Worm (Caenorhabditis elegans) whole organism, young adult: ENCODE results near the gene math-28.

ENCODE experiments used
- F33H1.4 ChIP-seq: fragments of 200-800 bp; sonication (Bioruptor generic); IDR thresholded peaks from 2 replicates; pipeline ENCODE4 v1.3.6; 2022; ENCODE audit warnings: missing genetic modification reagents, missing genetic modification characterization, missing compliant biosample characterization
- die-1 ChIP-seq: sonication (generic microtip); optimal IDR thresholded peaks from 2 replicates; lab custom pipeline; 2016; ENCODE audit warnings: missing genotype, mild to moderate bottlenecking, missing genetic modification characterization, missing compliant biosample characterization
- snpc-1.1 ChIP-seq: sonication (generic microtip); optimal IDR thresholded peaks from 2 replicates; lab custom pipeline; 2017; ENCODE audit warnings: missing genetic modification characterization, mild to moderate bottlenecking, missing compliant biosample characterization, antibody characterized with exemption, moderate library complexity, missing genotype, missing genetic modification reagents; ENCODE audit not compliant: insufficient read depth
- unc-62 ChIP-seq: fragments of 150-350 bp; optimal IDR thresholded peaks from 2 replicates; lab custom pipeline; 2014; ENCODE audit warnings: missing biosample characterization, missing genetic modification reagents, missing genetic modification characterization
- ztf-25 ChIP-seq: fragments of 200-800 bp; sonication (Bioruptor generic); IDR thresholded peaks from 2 replicates; pipeline ENCODE4 v1.3.6; 2022; ENCODE audit warnings: missing genetic modification reagents, missing genetic modification characterization, missing compliant biosample characterization

DNA sequence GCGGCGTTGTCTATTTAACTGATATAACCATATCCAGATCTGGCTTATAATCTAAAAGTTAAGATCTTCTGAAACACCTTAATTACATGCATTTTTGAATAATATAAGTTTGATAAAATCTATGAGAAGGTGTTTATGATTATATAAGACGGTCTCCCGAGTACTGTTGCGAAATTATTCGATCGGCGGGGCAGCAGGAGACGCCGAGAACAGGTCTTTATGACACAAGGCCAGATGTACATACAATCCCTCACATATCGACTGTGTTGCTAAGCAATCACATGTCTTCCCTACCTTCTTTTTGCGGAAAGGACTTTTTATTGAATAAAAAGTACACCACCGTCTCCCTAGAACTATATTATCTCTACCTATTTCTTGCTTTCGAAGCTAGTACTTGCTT is 6.6 kb upstream of the math-28 start, which contains the start of gene fbxb-53:
- TF ChIP-seq unc-62 (GFP tag; lab: Kevin White, UChicago), result no peak
- no peak for TF ChIP-seq die-1
- no peak for TF ChIP-seq ztf-25 (GFP tag; lab: Robert Waterston, UW)
- no peak for TF ChIP-seq F33H1.4 (GFP tag; lab: Robert Waterston, UW)
- TF ChIP-seq snpc-1.1 (tag; lab: Kevin White, UChicago), result no peak
